Fruit fly (Drosophila melanogaster) whole organism, wandering third instar larva: ENCODE data around the gene CG8065.
A peak's percentile ranks its signal among the peaks of the same experiment; 100 is the strongest.

Experiments
- Abd-B ChIP-seq: fragments of >200 bp; optimal IDR thresholded peaks from 2 replicates; lab custom pipeline; 2017; ENCODE audit warnings: missing biosample characterization, missing genetic modification characterization
- CG32264 ChIP-seq: fragments of 200-800 bp; sonication (Bioruptor generic); optimal IDR thresholded peaks from 2 replicates; lab custom pipeline; 2016; ENCODE audit warnings: missing biosample characterization, missing genetic modification characterization
- CG9705 ChIP-seq: fragments of 200-800 bp; sonication (Bioruptor generic); optimal IDR thresholded peaks from 2 replicates; lab custom pipeline; 2018; ENCODE audit warnings: missing biosample characterization, mild to moderate bottlenecking, missing genetic modification characterization
- CrebA ChIP-seq: fragments of 200-800 bp; sonication (Bioruptor generic); optimal IDR thresholded peaks from 2 replicates; lab custom pipeline; 2016; ENCODE audit warnings: missing biosample characterization, mild to moderate bottlenecking, missing genetic modification characterization, borderline replicate concordance
- Dif ChIP-seq: fragments of 200-275, 200-300 bp; sonication (Bioruptor generic); optimal IDR thresholded peaks from 2 replicates; lab custom pipeline; 2018; ENCODE audit warnings: missing biosample characterization, missing genetic modification characterization; ENCODE audit not compliant: partially characterized antibody
- GATAd ChIP-seq: sonication (Bioruptor generic); optimal IDR thresholded peaks from 2 replicates; lab custom pipeline; 2016; ENCODE audit warnings: missing biosample characterization, missing genetic modification characterization
- HLH106 ChIP-seq: fragments of 200-800 bp; optimal IDR thresholded peaks from 3 replicates; lab custom pipeline; 2019; ENCODE audit warnings: missing biosample characterization, mild to moderate bottlenecking, missing genetic modification characterization, moderate library complexity
- Hnf4 ChIP-seq: fragments of 200-800 bp; sonication (Bioruptor generic); optimal IDR thresholded peaks from 2 replicates; lab custom pipeline; 2016; ENCODE audit warnings: missing biosample characterization, mild to moderate bottlenecking, missing genetic modification characterization
- Hr78 ChIP-seq: fragments of >200 bp; optimal IDR thresholded peaks from 2 replicates; lab custom pipeline; 2017; ENCODE audit warnings: missing biosample characterization, missing genetic modification characterization
- Hr83 ChIP-seq: fragments of 200-300 bp; sonication (Bioruptor generic); optimal IDR thresholded peaks from 2 replicates; lab custom pipeline; 2016; ENCODE audit warnings: missing biosample characterization, mild to moderate bottlenecking, missing genetic modification characterization, moderate library complexity; ENCODE audit not compliant: poor library complexity, severe bottlenecking
- Jra ChIP-seq: sonication (Bioruptor generic); optimal IDR thresholded peaks from 2 replicates; lab custom pipeline; 2016; ENCODE audit warnings: missing biosample characterization, missing genetic modification characterization
- Mio ChIP-seq: sonication (Bioruptor generic); optimal IDR thresholded peaks from 2 replicates; lab custom pipeline; 2016; ENCODE audit warnings: missing biosample characterization, missing genetic modification characterization
- Myc ChIP-seq: fragments of >200 bp; optimal IDR thresholded peaks from 2 replicates; lab custom pipeline; 2017
- N ChIP-seq: fragments of >200 bp; optimal IDR thresholded peaks from 2 replicates; lab custom pipeline; 2018; ENCODE audit warnings: missing biosample characterization, missing external identifiers, missing genetic modification characterization
- OdsH ChIP-seq: fragments of 200-800 bp; sonication (Bioruptor generic); optimal IDR thresholded peaks from 2 replicates; lab custom pipeline; 2016; ENCODE audit warnings: missing biosample characterization, mild to moderate bottlenecking, missing genetic modification characterization
- Rel ChIP-seq, 2 experiments: fragments of 200-800 bp; sonication (Bioruptor generic) in 1 of 2; optimal IDR thresholded peaks; 2 replicates in 1 of 2; 3 replicates in 1 of 2; lab custom pipeline; 2016 to 2019; ENCODE audit warnings: mild to moderate bottlenecking in 2 of 2, missing biosample characterization in 2 of 2, missing genetic modification characterization in 2 of 2, moderate library complexity in 1 of 2
- Sp1 ChIP-seq: fragments of 200-800 bp; sonication (Bioruptor generic); optimal IDR thresholded peaks from 3 replicates; lab custom pipeline; 2019; ENCODE audit warnings: missing biosample characterization, mild to moderate bottlenecking, missing genetic modification characterization, moderate library complexity
- Vsx2 ChIP-seq: fragments of 200-300, 225-300 bp; sonication (Bioruptor generic); optimal IDR thresholded peaks from 2 replicates; lab custom pipeline; 2018; ENCODE audit warnings: missing biosample characterization, missing genetic modification characterization; ENCODE audit not compliant: partially characterized antibody
- br ChIP-seq: fragments of 200-800 bp; sonication (Bioruptor generic); optimal IDR thresholded peaks from 2 replicates; lab custom pipeline; 2016; ENCODE audit warnings: missing biosample characterization, missing genetic modification characterization
- brk ChIP-seq: fragments of 200-800 bp; sonication (Bioruptor generic); optimal IDR thresholded peaks from 2 replicates; lab custom pipeline; 2016; ENCODE audit warnings: missing biosample characterization, mild to moderate bottlenecking, missing genetic modification characterization
- dmrt93B ChIP-seq: fragments of 200-800 bp; sonication (Bioruptor generic); optimal IDR thresholded peaks from 2 replicates; lab custom pipeline; 2018; ENCODE audit warnings: missing biosample characterization, mild to moderate bottlenecking, missing genetic modification characterization
- dsf ChIP-seq: sonication (Bioruptor generic); optimal IDR thresholded peaks from 2 replicates; lab custom pipeline; 2016; ENCODE audit warnings: missing biosample characterization, missing genetic modification characterization, borderline replicate concordance
- foxo ChIP-seq, 2 experiments: fragments of 200-800 bp; sonication (Bioruptor generic); optimal IDR thresholded peaks; 2 replicates in 1 of 2; 3 replicates in 1 of 2; lab custom pipeline; 2016 to 2017; ENCODE audit warnings: missing biosample characterization in 2 of 2, missing genetic modification characterization in 2 of 2
- fru ChIP-seq: fragments of 200-800 bp; sonication (Bioruptor generic); optimal IDR thresholded peaks from 3 replicates; lab custom pipeline; 2016; ENCODE audit warnings: missing biosample characterization, mild to moderate bottlenecking, missing genetic modification characterization
- lola ChIP-seq: fragments of >200 bp; optimal IDR thresholded peaks from 2 replicates; lab custom pipeline; 2017; ENCODE audit warnings: missing biosample characterization, missing genetic modification characterization
- rgr ChIP-seq: fragments of 200-800 bp; sonication (Bioruptor generic); optimal IDR thresholded peaks from 3 replicates; lab custom pipeline; 2016; ENCODE audit warnings: missing biosample characterization, mild to moderate bottlenecking, missing genetic modification characterization
- sv ChIP-seq: fragments of 200-800 bp; sonication (Bioruptor generic); optimal IDR thresholded peaks from 3 replicates; lab custom pipeline; 2016; ENCODE audit warnings: missing biosample characterization, missing genetic modification characterization
- usp ChIP-seq: fragments of >200 bp; optimal IDR thresholded peaks from 2 replicates; lab custom pipeline; 2017; ENCODE audit warnings: missing biosample characterization, missing genetic modification characterization
- woc ChIP-seq: sonication (Bioruptor generic); optimal IDR thresholded peaks from 2 replicates; lab custom pipeline; 2016; ENCODE audit warnings: missing biosample characterization, mild to moderate bottlenecking, missing genetic modification characterization

CG8065 gene

DNA sequence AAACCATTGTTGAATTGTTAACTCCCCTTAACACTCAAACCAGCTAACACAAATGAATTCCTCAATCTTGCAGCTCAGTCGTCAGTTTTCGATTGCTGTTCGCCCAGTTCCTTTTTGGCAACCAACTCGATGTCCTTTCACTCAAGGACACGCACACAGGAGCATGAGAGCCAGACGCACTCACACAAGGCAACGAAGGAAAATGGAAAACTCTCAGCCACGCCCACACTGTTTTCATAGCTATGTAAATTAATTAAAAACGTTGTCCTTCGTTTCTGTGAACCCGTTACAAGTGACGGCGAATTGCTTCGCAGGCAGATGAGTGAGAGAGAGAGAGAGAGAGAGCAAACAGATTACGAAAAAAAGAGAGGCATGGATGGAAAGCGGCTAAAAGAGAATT, 38.7 kb downstream of the CG8065 start:
- no peak for TF ChIP-seq Rel (GFP tag; optimal IDR thresholded peaks at IDR 0.05; lab: Kevin White, UChicago)
- TF ChIP-seq Rel (tag; optimal IDR thresholded peaks at IDR 0.05; lab: Kevin White, UChicago) = no peak
- TF ChIP-seq rgr (GFP tag; lab: Kevin White, UChicago) = no peak
- no peak for TF ChIP-seq Mio
- TF ChIP-seq Jra (GFP tag; lab: Kevin White, UChicago) = no peak
- no peak for TF ChIP-seq Hnf4 (GFP tag; lab: Kevin White, UChicago)
- TF ChIP-seq CG9705 = no peak
- TF ChIP-seq Hr78 (GFP tag; lab: Kevin White, UChicago) = no peak
- TF ChIP-seq dsf (GFP tag; lab: Kevin White, UChicago) = no peak
- TF ChIP-seq Myc = no peak
- TF ChIP-seq lola (GFP tag; lab: Kevin White, UChicago) = no peak
- TF ChIP-seq N = no peak

DNA sequence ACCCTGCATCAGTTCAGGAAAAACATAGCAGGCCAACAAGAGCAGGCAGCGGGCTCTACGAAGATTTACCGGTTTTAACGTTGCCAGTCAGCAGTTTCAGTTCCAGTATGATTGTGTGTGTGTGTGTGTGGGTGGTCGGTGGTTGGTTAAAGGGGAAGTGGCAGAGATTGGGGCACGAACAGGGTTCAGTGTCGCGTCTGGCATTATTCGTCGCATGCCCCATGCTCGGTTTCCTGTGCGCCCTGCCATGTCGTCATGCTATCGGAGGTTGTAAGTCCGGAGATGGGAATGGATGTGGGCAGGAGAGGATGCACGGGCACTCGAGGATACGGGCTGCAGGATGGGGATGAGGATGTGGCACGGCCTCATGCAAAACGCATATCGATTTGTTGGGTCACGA, 43.3 kb downstream of the CG8065 start:
- no peak for TF ChIP-seq CG32264 (GFP tag; lab: Kevin White, UChicago)
- TF ChIP-seq, all 38 proteins: peak for 0

DNA sequence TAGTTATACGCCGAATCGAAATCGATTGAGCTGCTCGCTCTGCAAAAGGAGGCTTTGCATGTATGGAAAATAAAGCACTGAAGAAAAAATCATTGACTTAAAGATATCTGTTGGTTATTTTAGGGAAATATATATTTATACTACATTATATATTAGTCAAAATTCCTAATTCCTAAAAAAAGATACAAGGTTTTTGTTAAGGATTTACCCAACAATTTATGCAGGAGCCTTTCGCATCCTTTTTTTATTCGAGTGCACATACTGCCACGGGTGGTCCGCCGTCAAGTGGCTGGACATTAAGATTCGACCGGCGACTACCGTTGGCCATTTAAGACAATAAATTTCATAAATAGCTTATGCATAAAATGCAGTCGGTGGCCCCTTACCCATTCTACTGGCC, 45.8 kb downstream of the CG8065 start:
- TF ChIP-seq foxo (GFP tag; optimal IDR thresholded peaks at IDR 0.05; lab: Kevin White, UChicago) (peak in 1 of 2 experiments; percentile 22), Hr78 (GFP tag; lab: Kevin White, UChicago) (no peak), Sp1 (GFP tag; lab: Kevin White, UChicago) (no peak)

DNA sequence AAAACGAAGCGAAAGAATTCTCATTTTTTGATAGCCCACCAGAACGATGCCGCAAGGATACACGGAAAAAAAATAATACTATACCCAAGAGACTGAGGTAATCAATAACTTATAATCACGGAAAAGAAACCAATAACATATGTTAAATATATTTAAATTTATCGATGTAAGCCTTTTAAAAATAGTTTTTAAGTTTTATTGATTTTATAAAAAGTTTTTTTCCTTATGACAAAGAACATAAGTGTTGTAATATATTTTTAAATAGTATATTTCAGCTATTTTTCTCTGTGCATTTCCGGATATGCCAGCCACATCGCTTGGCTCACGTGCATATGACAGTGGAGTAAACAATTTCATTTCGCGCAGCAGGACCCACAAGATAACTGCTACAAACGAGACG, 47.4 kb downstream of the CG8065 start:
- TF ChIP-seq Jra (GFP tag; lab: Kevin White, UChicago) (no peak), dmrt93B (no peak), Myc (no peak), OdsH (GFP tag; lab: Kevin White, UChicago) (peak; percentile 34), GATAd (GFP tag; lab: Kevin White, UChicago) (no peak), foxo (GFP tag; optimal IDR thresholded peaks at IDR 0.05; lab: Kevin White, UChicago) (peak in 1 of 2 experiments; percentile 46), Vsx2 (GFP tag; lab: Kevin White, UChicago) (no peak), Hr78 (GFP tag; lab: Kevin White, UChicago) (no peak), Hr83 (GFP tag; lab: Kevin White, UChicago) (no peak), CG9705 (no peak), usp (GFP tag; lab: Kevin White, UChicago) (no peak), CG32264 (GFP tag; lab: Kevin White, UChicago) (no peak), lola (GFP tag; lab: Kevin White, UChicago) (no peak), CrebA (GFP tag; lab: Kevin White, UChicago) (no peak), Rel (GFP tag; optimal IDR thresholded peaks at IDR 0.05; lab: Kevin White, UChicago) (no peak), Rel (tag; optimal IDR thresholded peaks at IDR 0.05; lab: Kevin White, UChicago) (no peak), fru (GFP tag; lab: Kevin White, UChicago) (peak; percentile 4), rgr (GFP tag; lab: Kevin White, UChicago) (peak; percentile 13), woc (GFP tag; lab: Kevin White, UChicago) (no peak), brk (GFP tag; lab: Kevin White, UChicago) (no peak), Abd-B (no peak), sv (GFP tag; lab: Kevin White, UChicago) (no peak), br (GFP tag; lab: Kevin White, UChicago) (no peak), Sp1 (GFP tag; lab: Kevin White, UChicago) (peak; percentile 30), Dif (GFP tag; lab: Kevin White, UChicago) (no peak), HLH106 (tag; lab: Kevin White, UChicago) (peak; percentile 26)
